Worm (Caenorhabditis elegans) whole organism, L4/young adult: Measurements from ENCODE around the gene rabx-5.

Source experiments
- W03F9.2 ChIP-seq: fragments of 150-350 bp; optimal IDR thresholded peaks from 2 replicates; lab custom pipeline; 2014; ENCODE audit warnings: missing biosample characterization, missing genetic modification characterization
- dao-5 ChIP-seq: sonication (generic microtip); optimal IDR thresholded peaks from 2 replicates; lab custom pipeline; 2016; ENCODE audit warnings: missing genotype, missing genetic modification characterization, moderate library complexity, missing compliant biosample characterization
- him-1 ChIP-seq: sonication (generic microtip); optimal IDR thresholded peaks from 2 replicates; lab custom pipeline; 2016; ENCODE audit warnings: missing genotype, missing genetic modification reagents, missing genetic modification characterization, missing compliant biosample characterization

The rabx-5 gene

ce11 chrIII:10629795-10630194 lies 24.6 kb downstream of the rabx-5 start:
- no peak for TF ChIP-seq W03F9.2 (tag; lab: Kevin White, UChicago)
- TF ChIP-seq dao-5 (tag; lab: Kevin White, UChicago): no peak
- no peak for TF ChIP-seq him-1 (tag; lab: Kevin White, UChicago)

ce11 chrIII:10631870-10632509 lies 26.8 kb downstream of the rabx-5 start:
- no peak for TF ChIP-seq dao-5 (tag; lab: Kevin White, UChicago)
- no peak for TF ChIP-seq W03F9.2 (tag; lab: Kevin White, UChicago)
- no peak for TF ChIP-seq him-1 (tag; lab: Kevin White, UChicago)

- TF ChIP-seq W03F9.2 (tag; lab: Kevin White, UChicago) (no peak), him-1 (tag; lab: Kevin White, UChicago) (no peak), dao-5 (tag; lab: Kevin White, UChicago) (no peak)
Measured at ce11 chrIII:10632590-10633402, 27.6 kb downstream of the rabx-5 start, which contains the start of gene Y39A1A.10. Y39A1A.10 (plus strand) TSS chrIII:10632728.

ce11 chrIII:10633403-10633674 lies 28.2 kb downstream of the rabx-5 start, which contains the start of gene Y39A1A.9:
Y39A1A.9 (minus strand) TSS chrIII:10633501.
- no peak for TF ChIP-seq dao-5 (tag; lab: Kevin White, UChicago)
- TF ChIP-seq W03F9.2 (tag; lab: Kevin White, UChicago): no peak
- TF ChIP-seq him-1 (tag; lab: Kevin White, UChicago): no peak

ce11 chrIII:10634034-10634433 lies 28.9 kb downstream of the rabx-5 start:
- TF ChIP-seq dao-5 (tag; lab: Kevin White, UChicago) (peak; percentile 64), W03F9.2 (tag; lab: Kevin White, UChicago) (no peak)

ce11 chrIII:10634576-10634975 lies 29.4 kb downstream of the rabx-5 start:
- TF ChIP-seq W03F9.2 (tag; lab: Kevin White, UChicago): no peak
- no peak for TF ChIP-seq dao-5 (tag; lab: Kevin White, UChicago)
- TF ChIP-seq him-1 (tag; lab: Kevin White, UChicago): no peak

- no peak for TF ChIP-seq dao-5 (tag; lab: Kevin White, UChicago)
- TF ChIP-seq W03F9.2 (tag; lab: Kevin White, UChicago): no peak
- no peak for TF ChIP-seq him-1 (tag; lab: Kevin White, UChicago)
Measured at ce11 chrIII:10636493-10637031, 31.4 kb downstream of the rabx-5 start.

- TF ChIP-seq dao-5 (tag; lab: Kevin White, UChicago): no peak
- no peak for TF ChIP-seq W03F9.2 (tag; lab: Kevin White, UChicago)
- no peak for TF ChIP-seq him-1 (tag; lab: Kevin White, UChicago)
Measured at ce11 chrIII:10637933-10638332, 32.8 kb downstream of the rabx-5 start.

ce11 chrIII:10638339-10639021 lies 33.3 kb downstream of the rabx-5 start, which contains the start of gene Y39A1A.27:
Y39A1A.27 (plus strand) TSS chrIII:10638971.
- no peak for TF ChIP-seq dao-5 (tag; lab: Kevin White, UChicago)
- no peak for TF ChIP-seq W03F9.2 (tag; lab: Kevin White, UChicago)
- no peak for TF ChIP-seq him-1 (tag; lab: Kevin White, UChicago)

ce11 chrIII:10642781-10643180 lies 37.6 kb downstream of the rabx-5 start, which contains the start of the genes dhs-11 and orc-1:
dhs-11 (minus strand) TSS chrIII:10642865.
orc-1 (plus strand) TSS chrIII:10643129.
- TF ChIP-seq W03F9.2 (tag; lab: Kevin White, UChicago) (peak; percentile 70), dao-5 (tag; lab: Kevin White, UChicago) (no peak)

- TF ChIP-seq dao-5 (tag; lab: Kevin White, UChicago) (no peak), him-1 (tag; lab: Kevin White, UChicago) (no peak), W03F9.2 (tag; lab: Kevin White, UChicago) (no peak)
Measured at ce11 chrIII:10646094-10646493, 40.9 kb downstream of the rabx-5 start, which contains the start of gene orc-4. orc-4 (plus strand) TSS chrIII:10646170.

- TF ChIP-seq dao-5 (tag; lab: Kevin White, UChicago) (no peak), W03F9.2 (tag; lab: Kevin White, UChicago) (no peak), him-1 (tag; lab: Kevin White, UChicago) (no peak)
Measured at ce11 chrIII:10649219-10649618, 44.1 kb downstream of the rabx-5 start, which contains the start of gene emg-1. emg-1 (plus strand) TSS chrIII:10649519.

- no peak for TF ChIP-seq him-1 (tag; lab: Kevin White, UChicago)
- no peak for TF ChIP-seq dao-5 (tag; lab: Kevin White, UChicago)
- no peak for TF ChIP-seq W03F9.2 (tag; lab: Kevin White, UChicago)
Measured at ce11 chrIII:10651634-10652033, 46.5 kb downstream of the rabx-5 start.
